Worm (Caenorhabditis elegans) whole organism, young adult: ENCODE measurements around the gene vit-2.

Experiments used
- B0336.3 ChIP-seq: fragments of 200-800 bp; sonication (Bioruptor generic); IDR thresholded peaks from 2 replicates; pipeline ENCODE4 v1.3.6; 2022; ENCODE audit warnings: missing genetic modification characterization, missing compliant biosample characterization
- D2030.7 ChIP-seq: fragments of 200-800 bp; sonication (Bioruptor generic); IDR thresholded peaks from 2 replicates; pipeline ENCODE4 v1.3.6; 2022; ENCODE audit warnings: missing genetic modification reagents, missing genetic modification characterization, missing compliant biosample characterization
- F33H1.4 ChIP-seq: fragments of 200-800 bp; sonication (Bioruptor generic); IDR thresholded peaks from 2 replicates; pipeline ENCODE4 v1.3.6; 2022; ENCODE audit warnings: missing genetic modification reagents, missing genetic modification characterization, missing compliant biosample characterization
- F55B11.4 ChIP-seq: sonication (generic microtip); optimal IDR thresholded peaks from 2 replicates; lab custom pipeline; 2016; ENCODE audit warnings: missing compliant biosample characterization, missing genetic modification characterization, borderline replicate concordance; ENCODE audit not compliant: insufficient read depth
- K11D2.4 ChIP-seq: fragments of 200-800 bp; sonication (Bioruptor generic); IDR thresholded peaks from 2 replicates; pipeline ENCODE4 v1.3.6; 2022; ENCODE audit warnings: missing genetic modification reagents, missing genetic modification characterization, missing compliant biosample characterization
- T07F8.4 ChIP-seq: sonication (generic microtip); optimal IDR thresholded peaks from 2 replicates; lab custom pipeline; 2016; ENCODE audit warnings: mild to moderate bottlenecking, missing genetic modification characterization, moderate library complexity, missing compliant biosample characterization
- T26A5.8 ChIP-seq: sonication (generic microtip); optimal IDR thresholded peaks from 2 replicates; lab custom pipeline; 2016; ENCODE audit warnings: missing genetic modification characterization, missing compliant biosample characterization
- Y53G8AR.9 ChIP-seq: fragments of 200-800 bp; sonication (Bioruptor generic); conservative IDR thresholded peaks from 2 replicates; pipeline ENCODE4 v1.3.6; 2022; ENCODE audit warnings: missing genetic modification reagents, missing genetic modification characterization, missing compliant biosample characterization
- Y56A3A.18 ChIP-seq: fragments of 200-800 bp; sonication (Bioruptor generic); IDR thresholded peaks from 2 replicates; pipeline ENCODE4 v1.3.6; 2022; ENCODE audit warnings: missing genetic modification reagents, missing genetic modification characterization, missing compliant biosample characterization
- Y79H2A.3 ChIP-seq: fragments of 200-800 bp; sonication (Bioruptor generic); conservative IDR thresholded peaks from 2 replicates; pipeline ENCODE4 v1.3.6; 2022; ENCODE audit warnings: missing genetic modification reagents, missing genetic modification characterization, missing compliant biosample characterization
- akir-1 ChIP-seq: fragments of 200-800 bp; sonication (Bioruptor generic); optimal IDR thresholded peaks from 2 replicates; lab custom pipeline; 2018; ENCODE audit warnings: mild to moderate bottlenecking, missing genetic modification characterization, moderate library complexity, missing compliant biosample characterization
- aptf-2 ChIP-seq: fragments of 200-800 bp; sonication (Bioruptor generic); conservative IDR thresholded peaks from 2 replicates; pipeline ENCODE4 v1.3.6; 2022; ENCODE audit warnings: missing genetic modification reagents, missing genetic modification characterization, missing compliant biosample characterization
- atf-7 ChIP-seq: sonication (generic microtip); optimal IDR thresholded peaks from 2 replicates; lab custom pipeline; 2017; ENCODE audit warnings: mild to moderate bottlenecking, missing genetic modification characterization, missing compliant biosample characterization
- athp-1 ChIP-seq: sonication (generic microtip); optimal IDR thresholded peaks from 2 replicates; lab custom pipeline; 2017; ENCODE audit warnings: mild to moderate bottlenecking, missing genetic modification characterization, missing compliant biosample characterization
- attf-5 ChIP-seq: fragments of 200-800 bp; sonication (Bioruptor generic); optimal IDR thresholded peaks from 2 replicates; lab custom pipeline; 2018; ENCODE audit warnings: mild to moderate bottlenecking, missing genetic modification characterization, missing compliant biosample characterization
- bed-2 ChIP-seq: fragments of 200-800 bp; sonication (Bioruptor generic); IDR thresholded peaks from 2 replicates; pipeline ENCODE4 v1.3.6; 2022; ENCODE audit warnings: missing genetic modification reagents, missing genetic modification characterization, missing compliant biosample characterization
- ccch-3 ChIP-seq: fragments of 200-800 bp; sonication (Bioruptor generic); optimal IDR thresholded peaks from 2 replicates; lab custom pipeline; 2018; ENCODE audit warnings: mild to moderate bottlenecking, missing genetic modification characterization, missing compliant biosample characterization
- ceh-27 ChIP-seq: fragments of 200-800 bp; sonication (Bioruptor generic); optimal IDR thresholded peaks from 2 replicates; lab custom pipeline; 2018; ENCODE audit warnings: mild to moderate bottlenecking, missing genetic modification characterization, moderate library complexity, missing compliant biosample characterization
- ceh-58 ChIP-seq: fragments of 200-800 bp; sonication (Bioruptor generic); IDR thresholded peaks from 2 replicates; pipeline ENCODE4 v1.3.6; 2022; ENCODE audit warnings: missing genetic modification characterization, missing compliant biosample characterization
- dpff-1 ChIP-seq: sonication (generic microtip); optimal IDR thresholded peaks from 2 replicates; lab custom pipeline; 2017; ENCODE audit warnings: mild to moderate bottlenecking, missing genetic modification characterization, missing compliant biosample characterization
- ekl-4 ChIP-seq: fragments of 200-800 bp; sonication (Bioruptor generic); IDR thresholded peaks from 2 replicates; pipeline ENCODE4 v1.3.6; 2022; ENCODE audit warnings: missing genetic modification reagents, missing genetic modification characterization, missing compliant biosample characterization
- hmg-1.2 ChIP-seq: fragments of 200-800 bp; sonication (Bioruptor generic); IDR thresholded peaks from 2 replicates; pipeline ENCODE4 v1.3.6; 2022; ENCODE audit warnings: missing genetic modification reagents, missing genetic modification characterization, missing compliant biosample characterization
- hmg-20 ChIP-seq: fragments of 200-800 bp; sonication (Bioruptor generic); IDR thresholded peaks from 2 replicates; pipeline ENCODE4 v1.3.6; 2022; ENCODE audit warnings: missing genetic modification reagents, missing genetic modification characterization, missing compliant biosample characterization
- lag-1 ChIP-seq: fragments of 200-800 bp; sonication (Bioruptor generic); IDR thresholded peaks from 2 replicates; pipeline ENCODE4 v1.3.6; 2022; ENCODE audit warnings: missing genetic modification reagents, missing genetic modification characterization, missing compliant biosample characterization
- let-526 ChIP-seq: fragments of 200-800 bp; sonication (Bioruptor generic); IDR thresholded peaks from 2 replicates; pipeline ENCODE4 v1.3.6; 2022; ENCODE audit warnings: missing genetic modification reagents, missing genetic modification characterization, missing compliant biosample characterization
- lin-26 ChIP-seq: fragments of 200-800 bp; sonication (Bioruptor generic); IDR thresholded peaks from 2 replicates; pipeline ENCODE4 v1.3.6; 2022; ENCODE audit warnings: missing genetic modification reagents, missing genetic modification characterization, missing compliant biosample characterization
- lin-40 ChIP-seq: sonication (generic microtip); optimal IDR thresholded peaks from 2 replicates; lab custom pipeline; 2016; ENCODE audit warnings: missing genetic modification characterization, mild to moderate bottlenecking, missing compliant biosample characterization, missing genotype, missing genetic modification reagents
- lir-1 ChIP-seq: fragments of 200-800 bp; sonication (Bioruptor generic); conservative IDR thresholded peaks from 2 replicates; pipeline ENCODE4 v1.3.6; 2022; ENCODE audit warnings: missing genetic modification reagents, missing genetic modification characterization, missing compliant biosample characterization
- madf-10 ChIP-seq: sonication (generic microtip); optimal IDR thresholded peaks from 2 replicates; lab custom pipeline; 2016; ENCODE audit warnings: mild to moderate bottlenecking, missing genetic modification characterization, missing compliant biosample characterization
- mcd-1 ChIP-seq: fragments of 200-800 bp; sonication (Bioruptor generic); IDR thresholded peaks from 2 replicates; pipeline ENCODE4 v1.3.6; 2022; ENCODE audit warnings: missing genetic modification reagents, missing genetic modification characterization, missing compliant biosample characterization
- mxl-1 ChIP-seq: sonication (generic microtip); optimal IDR thresholded peaks from 2 replicates; lab custom pipeline; 2016; ENCODE audit warnings: missing genetic modification characterization, missing compliant biosample characterization
- nfya-1 ChIP-seq: sonication (generic microtip); optimal IDR thresholded peaks from 2 replicates; lab custom pipeline; 2017; ENCODE audit warnings: antibody characterized with exemption, missing compliant biosample characterization, missing genetic modification characterization, borderline replicate concordance; ENCODE audit not compliant: insufficient read depth
- rcor-1 ChIP-seq: fragments of 200-800 bp; sonication (Bioruptor generic); IDR thresholded peaks from 2 replicates; pipeline ENCODE4 v1.3.6; 2022; ENCODE audit warnings: missing genetic modification reagents, missing genetic modification characterization, missing compliant biosample characterization
- rec-8 ChIP-seq, 2 experiments: sonication (generic microtip); optimal IDR thresholded peaks; 2 replicates each; lab custom pipeline; 2016; ENCODE audit warnings: mild to moderate bottlenecking in 2 of 2, missing genetic modification characterization in 2 of 2, missing genetic modification reagents in 2 of 2, missing genotype in 2 of 2, missing biosample characterization in 1 of 2, missing compliant biosample characterization in 1 of 2, moderate library complexity in 1 of 2
- sea-2 ChIP-seq: fragments of 200-800 bp; sonication (Bioruptor generic); IDR thresholded peaks from 2 replicates; pipeline ENCODE4 v1.3.6; 2022; ENCODE audit warnings: missing genetic modification characterization, missing compliant biosample characterization
- somi-1 ChIP-seq: fragments of 200-800 bp; sonication (Bioruptor generic); optimal IDR thresholded peaks from 2 replicates; lab custom pipeline; 2018; ENCODE audit warnings: mild to moderate bottlenecking, missing genetic modification characterization, missing compliant biosample characterization
- unc-130 ChIP-seq: sonication (generic microtip); optimal IDR thresholded peaks from 2 replicates; lab custom pipeline; 2016; ENCODE audit warnings: missing genetic modification reagents, missing genetic modification characterization, missing compliant biosample characterization
- zfh-2 ChIP-seq: fragments of 200-800 bp; sonication (Bioruptor generic); conservative IDR thresholded peaks from 2 replicates; pipeline ENCODE4 v1.3.6; 2022; ENCODE audit warnings: missing genetic modification reagents, missing genetic modification characterization, missing compliant biosample characterization
- ztf-25 ChIP-seq: fragments of 200-800 bp; sonication (Bioruptor generic); IDR thresholded peaks from 2 replicates; pipeline ENCODE4 v1.3.6; 2022; ENCODE audit warnings: missing genetic modification reagents, missing genetic modification characterization, missing compliant biosample characterization
- ztf-26 ChIP-seq: sonication (generic microtip); optimal IDR thresholded peaks from 2 replicates; lab custom pipeline; 2017; ENCODE audit warnings: missing genetic modification characterization, missing compliant biosample characterization

vit-2 gene

DNA sequence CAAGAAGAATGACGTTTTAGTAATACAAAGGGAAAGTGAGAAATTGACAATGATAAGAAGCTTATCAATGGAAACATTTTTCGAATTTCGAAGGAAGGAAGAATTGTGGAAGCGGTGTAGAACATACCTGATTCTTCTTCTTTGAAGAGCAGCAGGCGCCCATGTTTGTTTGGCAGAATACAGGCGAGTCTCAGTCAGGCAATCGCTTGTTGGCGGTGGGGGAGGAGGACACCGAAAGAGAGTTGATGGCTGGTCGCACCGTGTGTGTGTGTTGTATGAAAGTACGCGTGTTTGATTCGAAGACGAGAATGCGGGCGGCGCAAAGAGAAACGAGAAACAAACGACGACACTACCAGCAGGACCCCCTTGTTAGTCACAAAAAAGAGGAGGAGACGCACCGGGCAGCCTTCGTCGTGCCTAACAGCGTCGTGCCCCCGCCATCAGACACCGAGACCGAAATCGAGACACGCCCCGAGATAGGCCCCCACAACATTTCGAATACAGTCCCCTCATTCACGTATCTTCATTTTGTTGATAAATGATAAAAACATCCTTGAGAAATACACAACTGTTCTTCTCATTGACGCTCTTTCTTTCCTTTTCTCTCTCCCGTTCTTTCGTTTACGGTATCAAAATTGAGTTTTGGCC lies 23.0 kb upstream of the vit-2 start, which contains the start of gene cal-5 (continued):
- TF ChIP-seq D2030.7 (GFP tag; lab: Robert Waterston, UW) (no peak), ccch-3 (GFP tag; lab: Kevin White, UChicago) (no peak), attf-5 (GFP tag; lab: Kevin White, UChicago) (no peak), ztf-26 (tag; lab: Kevin White, UChicago) (peak; percentile 66), unc-130 (GFP tag; lab: Kevin White, UChicago) (no peak), ceh-58 (GFP tag; lab: Robert Waterston, UW) (no peak), ekl-4 (GFP tag; lab: Robert Waterston, UW) (no peak), atf-7 (peak; percentile 28)

DNA sequence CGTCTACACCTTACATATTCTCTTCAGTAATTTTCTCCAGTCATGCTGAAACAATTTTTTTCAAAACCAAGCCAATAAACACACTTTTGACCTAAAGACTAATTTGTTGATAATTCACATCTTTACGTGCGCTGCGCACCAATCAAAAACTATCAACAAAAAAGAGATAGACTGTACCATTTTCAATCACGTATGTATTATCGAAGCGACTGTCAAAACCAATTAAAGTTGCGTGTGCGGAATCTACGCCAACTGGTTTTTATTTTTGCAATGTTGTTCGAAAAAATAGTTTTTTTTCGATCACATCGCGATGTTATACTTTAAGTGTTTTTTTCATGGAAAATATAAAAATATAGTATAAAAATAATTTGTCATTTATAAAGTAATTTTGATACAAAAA lies 21.5 kb upstream of the vit-2 start:
- TF ChIP-seq hmg-1.2 (GFP tag; lab: Robert Waterston, UW) (no peak), lin-40 (tag; lab: Kevin White, UChicago) (peak; percentile 8), K11D2.4 (GFP tag; lab: Robert Waterston, UW) (0 out of 2 replicates have a peak, but pooled peaks have one; percentile 25)

DNA sequence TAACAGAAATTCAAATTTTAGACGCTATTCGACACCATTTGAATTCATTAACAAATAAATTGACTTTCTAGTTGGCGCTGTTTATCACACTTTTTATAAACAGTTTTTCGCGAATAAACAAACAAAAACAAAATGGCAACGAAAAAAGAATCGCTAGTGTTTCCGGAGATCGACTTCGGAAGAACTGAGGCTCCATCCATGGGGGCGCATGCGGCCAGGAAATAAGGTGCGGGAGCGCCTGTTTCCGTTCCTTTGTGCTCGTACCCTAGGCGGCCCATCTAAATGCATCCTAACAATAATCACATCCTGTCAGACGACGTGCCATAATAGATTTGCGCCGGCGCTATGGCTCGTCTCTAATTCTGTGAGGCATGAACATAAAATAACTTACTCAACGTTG lies 16.8 kb upstream of the vit-2 start:
- TF ChIP-seq nfya-1 (tag; lab: Kevin White, UChicago) (no peak), zfh-2 (0 out of 2 replicates have a peak, but pooled peaks have one; percentile 34), mxl-1 (tag; lab: Kevin White, UChicago) (no peak), madf-10 (tag; lab: Kevin White, UChicago) (no peak), Y56A3A.18 (GFP tag; lab: Robert Waterston, UW) (no peak)

DNA sequence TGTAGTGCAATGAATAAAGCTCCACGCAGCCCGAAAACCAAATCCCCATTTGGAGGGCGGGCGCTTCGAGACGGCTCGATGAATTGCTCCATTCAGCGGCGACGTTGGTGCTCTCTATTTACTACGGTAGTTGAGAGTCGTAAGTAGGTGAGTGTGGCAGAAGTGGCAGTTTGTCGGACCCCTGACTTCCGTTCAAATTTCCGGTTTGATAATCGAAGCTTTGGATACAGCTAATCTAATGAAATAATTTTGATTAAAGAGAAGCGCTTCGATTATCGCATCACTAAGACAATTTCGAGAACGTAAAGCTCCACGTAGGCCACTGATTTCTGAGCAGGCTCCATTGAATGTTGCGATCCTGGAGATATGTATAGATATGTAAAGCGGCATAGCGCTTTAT lies 16.3 kb upstream of the vit-2 start, which contains the start of gene ets-5:
TSS of gene ets-5 (minus strand) at position 32 of the 400 bp plus-strand sequence.
- TF ChIP-seq mcd-1 (no peak), let-526 (GFP tag; lab: Robert Waterston, UW) (0 out of 2 replicates have a peak, but pooled peaks have one; percentile 28), atf-7 (no peak), lir-1 (GFP tag; lab: Robert Waterston, UW) (no peak), lin-26 (GFP tag; lab: Robert Waterston, UW) (no peak), T07F8.4 (tag; lab: Kevin White, UChicago) (no peak), rcor-1 (GFP tag; lab: Robert Waterston, UW) (no peak), T26A5.8 (tag; lab: Kevin White, UChicago) (no peak)

DNA sequence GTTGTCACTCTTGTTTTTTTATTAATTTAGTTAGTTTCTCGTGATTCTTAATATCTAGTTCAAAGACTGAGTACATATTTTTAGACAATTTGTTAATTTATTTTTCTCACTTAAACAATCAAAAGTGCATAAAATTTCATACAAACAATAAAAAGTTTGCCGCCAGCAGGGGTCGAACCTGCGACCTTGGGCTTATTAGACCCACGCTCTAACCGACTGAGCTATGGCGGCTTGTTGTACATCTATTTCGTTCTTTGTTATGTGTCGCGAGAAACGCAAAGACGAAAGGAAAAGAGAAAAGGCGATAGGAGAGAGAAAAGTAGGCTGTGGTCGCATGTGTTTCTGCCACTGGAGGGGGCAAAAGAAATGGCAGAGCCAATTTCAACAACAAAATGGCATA lies 15.4 kb upstream of the vit-2 start:
- TF ChIP-seq bed-2 (GFP tag; lab: Robert Waterston, UW), result peak; percentile 74; the same call in 1 of the 2 replicates
- peak; percentile 67 for TF ChIP-seq let-526 (GFP tag; lab: Robert Waterston, UW)
- no peak for TF ChIP-seq F33H1.4
- TF ChIP-seq dpff-1 (tag; lab: Kevin White, UChicago), result no peak
- TF ChIP-seq athp-1 (tag; lab: Kevin White, UChicago), result peak; percentile 65
- no peak for TF ChIP-seq Y79H2A.3
- 0 out of 2 replicates have a peak, but pooled peaks have one; percentile 74 for TF ChIP-seq sea-2 (GFP tag; lab: Robert Waterston, UW)
- TF ChIP-seq somi-1, result peak; percentile 79
- no peak for TF ChIP-seq lag-1 (GFP tag; lab: Robert Waterston, UW)
- peak; percentile 92 for TF ChIP-seq ztf-25 (GFP tag; lab: Robert Waterston, UW)
- TF ChIP-seq D2030.7 (GFP tag; lab: Robert Waterston, UW), result peak; percentile 62; the same call in 1 of the 2 replicates
- TF ChIP-seq ceh-27 (GFP tag; lab: Kevin White, UChicago), result peak; percentile 75
- TF ChIP-seq akir-1 (GFP tag; lab: Kevin White, UChicago), result no peak
- no peak for TF ChIP-seq F55B11.4 (tag; lab: Kevin White, UChicago)
- TF ChIP-seq Y53G8AR.9 (GFP tag; lab: Robert Waterston, UW), result no peak
- peak; percentile 68 for TF ChIP-seq mcd-1
- TF ChIP-seq hmg-20 (GFP tag; lab: Robert Waterston, UW), result peak; percentile 64
- TF ChIP-seq B0336.3 (GFP tag; lab: Robert Waterston, UW), result peak; percentile 71; the same call in 1 of the 2 replicates
- peak; percentile 64 to 93 for TF ChIP-seq rec-8 (tag; optimal IDR thresholded peaks at IDR 0.05; lab: Kevin White, UChicago)
- TF ChIP-seq ccch-3 (GFP tag; lab: Kevin White, UChicago), result no peak
- TF ChIP-seq aptf-2 (GFP tag; lab: Robert Waterston, UW), result no peak
- TF ChIP-seq ekl-4 (GFP tag; lab: Robert Waterston, UW), result peak; percentile 69
